Worm (Caenorhabditis elegans) whole organism, L4/young adult: ENCODE measurements around the gene nhr-175.

ENCODE experiments used
- W03F9.2 ChIP-seq: fragments of 150-350 bp; optimal IDR thresholded peaks from 2 replicates; lab custom pipeline; 2014; ENCODE audit warnings: missing biosample characterization, missing genetic modification characterization
- him-1 ChIP-seq: sonication (generic microtip); optimal IDR thresholded peaks from 2 replicates; lab custom pipeline; 2016; ENCODE audit warnings: missing genotype, missing genetic modification reagents, missing genetic modification characterization, missing compliant biosample characterization

- TF ChIP-seq him-1 (tag; lab: Kevin White, UChicago) (no peak), W03F9.2 (tag; lab: Kevin White, UChicago) (no peak)
Observed at ce11 chrV:13899213-13899612, 32.7 kb downstream of the nhr-175 start, which contains the start of gene oac-3.
